Fruit fly (Drosophila melanogaster) whole organism, prepupa: Measurements from ENCODE around the gene CG5715.

ENCODE experiments used
- Blimp-1 ChIP-seq: fragments of 200-800 bp; sonication (Bioruptor generic); optimal IDR thresholded peaks from 3 replicates; lab custom pipeline; 2017; ENCODE audit warnings: missing biosample characterization, missing genetic modification characterization, mild to moderate bottlenecking, moderate library complexity, missing genetic modification reagents
- CG11294 ChIP-seq: fragments of 200-800 bp; sonication (Bioruptor generic); IDR thresholded peaks from 2 replicates; pipeline ENCODE4 v1.3.6; 2022; ENCODE audit warnings: missing biosample characterization, missing genetic modification characterization
- CG6276 ChIP-seq: fragments of 200-800 bp; sonication (Bioruptor generic); optimal IDR thresholded peaks from 2 replicates; lab custom pipeline; 2017; ENCODE audit warnings: missing biosample characterization, mild to moderate bottlenecking, missing genetic modification characterization
- Eip75B ChIP-seq: fragments of 200-800 bp; sonication (Bioruptor generic); optimal IDR thresholded peaks from 3 replicates; lab custom pipeline; 2016; ENCODE audit warnings: missing biosample characterization, missing genetic modification characterization
- Eip93F ChIP-seq: fragments of 200-800 bp; sonication (Bioruptor generic); optimal IDR thresholded peaks from 2 replicates; lab custom pipeline; 2016; ENCODE audit warnings: missing biosample characterization, mild to moderate bottlenecking, missing genetic modification characterization
- Hr39 ChIP-seq: fragments of 200-800 bp; sonication (Bioruptor generic); optimal IDR thresholded peaks from 2 replicates; lab custom pipeline; 2016; ENCODE audit warnings: missing biosample characterization, missing genetic modification characterization
- OdsH ChIP-seq: fragments of 200-800 bp; sonication (Bioruptor generic); optimal IDR thresholded peaks from 3 replicates; lab custom pipeline; 2016; ENCODE audit warnings: missing biosample characterization, missing genetic modification characterization
- Sox14 ChIP-seq: fragments of 200-800 bp; sonication (Bioruptor generic); optimal IDR thresholded peaks from 3 replicates; lab custom pipeline; 2016; ENCODE audit warnings: missing biosample characterization, missing genetic modification characterization
- esn ChIP-seq: fragments of 200-800 bp; sonication (Bioruptor generic); optimal IDR thresholded peaks from 2 replicates; lab custom pipeline; 2016; ENCODE audit warnings: missing biosample characterization, mild to moderate bottlenecking, missing genetic modification characterization, moderate library complexity
- fkh ChIP-seq: fragments of 200-800 bp; sonication (Bioruptor generic); optimal IDR thresholded peaks from 3 replicates; lab custom pipeline; 2017; ENCODE audit warnings: missing biosample characterization, mild to moderate bottlenecking, missing genetic modification characterization, moderate library complexity
- pdm3 ChIP-seq: fragments of 200-800 bp; sonication (Bioruptor generic); optimal IDR thresholded peaks from 3 replicates; lab custom pipeline; 2016; ENCODE audit warnings: missing biosample characterization, missing genetic modification characterization

DNA sequence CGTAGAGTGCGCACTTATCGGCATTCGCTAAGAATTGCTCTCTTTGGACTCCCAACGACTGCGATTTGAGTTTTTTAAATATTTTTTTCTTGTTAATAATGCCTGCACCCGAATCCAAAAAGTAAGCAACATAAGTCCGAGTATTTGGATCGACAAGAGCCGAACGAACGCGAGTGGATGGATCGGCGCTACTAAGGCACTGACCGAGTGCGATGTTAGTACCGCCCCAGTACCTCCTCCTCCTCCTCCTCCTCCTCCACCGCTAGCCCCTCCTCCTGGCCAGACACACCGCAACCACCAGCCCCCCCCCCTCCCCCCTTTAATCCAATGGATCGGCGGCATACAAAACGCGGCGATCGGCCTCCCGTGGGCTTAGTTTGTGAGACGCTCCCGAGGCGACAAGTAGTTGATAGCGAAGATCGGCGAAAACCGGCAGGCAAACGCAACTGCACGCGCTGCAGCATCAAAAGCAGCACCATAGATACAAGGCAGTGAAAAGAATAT, 10.6 kb downstream of the CG5715 start, which contains the start of gene CG6356:
- peak; percentile 79 for TF ChIP-seq CG6276 (GFP tag; lab: Kevin White, UChicago)
- no peak for TF ChIP-seq Sox14 (GFP tag; lab: Kevin White, UChicago)
- TF ChIP-seq Blimp-1 = no peak
- TF ChIP-seq esn = no peak
- TF ChIP-seq pdm3 (GFP tag; lab: Kevin White, UChicago) = no peak
- TF ChIP-seq OdsH (GFP tag; lab: Kevin White, UChicago) = no peak
- no peak for TF ChIP-seq Hr39
- peak; percentile 14; the same call in 1 of the 2 replicates for TF ChIP-seq CG11294
- TF ChIP-seq Eip75B = no peak
- TF ChIP-seq Eip93F (GFP tag; lab: Kevin White, UChicago) = no peak
- no peak for TF ChIP-seq fkh (GFP tag; lab: Kevin White, UChicago)
